Fruit fly (Drosophila melanogaster) whole organism, adult: ENCODE measurements around the gene CG3618.

Experiments used
- CG11617 ChIP-seq: fragments of 200-800 bp; sonication (Bioruptor generic); optimal IDR thresholded peaks from 2 replicates; lab custom pipeline; 2017; ENCODE audit warnings: mild to moderate bottlenecking, missing biosample characterization, missing genetic modification reagents, missing genetic modification characterization
- CG12768 ChIP-seq: fragments of 200-800 bp; sonication (Bioruptor generic); optimal IDR thresholded peaks from 2 replicates; lab custom pipeline; 2017; ENCODE audit warnings: missing biosample characterization, missing genetic modification characterization, mild to moderate bottlenecking, moderate library complexity, missing genetic modification reagents
- CG14711 ChIP-seq: fragments of 200-800 bp; sonication (Bioruptor generic); optimal IDR thresholded peaks from 2 replicates; lab custom pipeline; 2018; ENCODE audit warnings: missing biosample characterization, mild to moderate bottlenecking, missing genetic modification characterization, moderate library complexity
- CG1620 ChIP-seq: fragments of 200-800 bp; sonication (Bioruptor generic); optimal IDR thresholded peaks from 2 replicates; lab custom pipeline; 2016; ENCODE audit warnings: missing biosample characterization, missing genetic modification characterization
- CG33017 ChIP-seq: fragments of 200-800 bp; sonication (Bioruptor generic); optimal IDR thresholded peaks from 2 replicates; lab custom pipeline; 2018; ENCODE audit warnings: missing biosample characterization, mild to moderate bottlenecking, missing genetic modification characterization, moderate library complexity
- CG5204 ChIP-seq: fragments of 200-800 bp; sonication (Bioruptor generic); optimal IDR thresholded peaks from 2 replicates; lab custom pipeline; 2016; ENCODE audit warnings: missing biosample characterization, missing genetic modification characterization
- CG7045 ChIP-seq: fragments of 200-800 bp; sonication (Bioruptor generic); optimal IDR thresholded peaks from 2 replicates; lab custom pipeline; 2017; ENCODE audit warnings: missing biosample characterization, mild to moderate bottlenecking, missing genetic modification characterization
- CG7101 ChIP-seq: fragments of 200-800 bp; sonication (Bioruptor generic); optimal IDR thresholded peaks from 2 replicates; lab custom pipeline; 2018; ENCODE audit warnings: missing biosample characterization, mild to moderate bottlenecking, missing genetic modification characterization, moderate library complexity
- Clk ChIP-seq: fragments of 200-800 bp; sonication (Bioruptor generic); optimal IDR thresholded peaks from 2 replicates; lab custom pipeline; 2017; ENCODE audit warnings: missing biosample characterization, missing genetic modification characterization
- Crg-1 ChIP-seq: fragments of 200-800 bp; sonication (Bioruptor generic); optimal IDR thresholded peaks from 2 replicates; lab custom pipeline; 2016; ENCODE audit warnings: missing biosample characterization, missing genetic modification characterization
- Hr96 ChIP-seq: fragments of 200-800 bp; sonication (Bioruptor generic); optimal IDR thresholded peaks from 2 replicates; lab custom pipeline; 2016; ENCODE audit warnings: missing biosample characterization, missing genetic modification characterization
- Mnt ChIP-seq: fragments of 200-800 bp; sonication (Bioruptor generic); optimal IDR thresholded peaks from 2 replicates; lab custom pipeline; 2016; ENCODE audit warnings: missing biosample characterization, mild to moderate bottlenecking, missing genetic modification characterization
- bab1 ChIP-seq: fragments of 200-800 bp; sonication (Bioruptor generic); optimal IDR thresholded peaks from 3 replicates; lab custom pipeline; 2019; ENCODE audit warnings: missing biosample characterization, mild to moderate bottlenecking, missing genetic modification characterization, moderate library complexity
- cic ChIP-seq: fragments of 200-800 bp; sonication (Bioruptor generic); optimal IDR thresholded peaks from 2 replicates; lab custom pipeline; 2017; ENCODE audit warnings: missing biosample characterization, mild to moderate bottlenecking, missing genetic modification characterization, moderate library complexity
- cnc ChIP-seq, 2 experiments: fragments of >200 bp; optimal IDR thresholded peaks; 2 replicates each; lab custom pipeline; 2017
- kay ChIP-seq: fragments of 200-800 bp; sonication (Bioruptor generic); peaks from one replicate; lab custom pipeline; 2016; ENCODE audit warnings: missing biosample characterization, missing genetic modification characterization, borderline replicate concordance
- ovo ChIP-seq: fragments of 200-800 bp; sonication (Bioruptor generic); optimal IDR thresholded peaks from 2 replicates; lab custom pipeline; 2016; ENCODE audit warnings: missing biosample characterization, missing genetic modification characterization
- pad ChIP-seq: fragments of 200-800 bp; sonication (Bioruptor generic); optimal IDR thresholded peaks from 3 replicates; lab custom pipeline; 2017; ENCODE audit warnings: missing biosample characterization, missing genetic modification characterization, mild to moderate bottlenecking, moderate library complexity, missing genetic modification reagents
- tj ChIP-seq: fragments of 200-800 bp; sonication (Bioruptor generic); optimal IDR thresholded peaks from 3 replicates; lab custom pipeline; 2017; ENCODE audit warnings: missing biosample characterization, mild to moderate bottlenecking, missing genetic modification characterization, moderate library complexity
- toe ChIP-seq: fragments of 200-800 bp; sonication (Bioruptor generic); optimal IDR thresholded peaks from 2 replicates; lab custom pipeline; 2016; ENCODE audit warnings: missing biosample characterization, missing genetic modification characterization

The CG3618 gene

DNA sequence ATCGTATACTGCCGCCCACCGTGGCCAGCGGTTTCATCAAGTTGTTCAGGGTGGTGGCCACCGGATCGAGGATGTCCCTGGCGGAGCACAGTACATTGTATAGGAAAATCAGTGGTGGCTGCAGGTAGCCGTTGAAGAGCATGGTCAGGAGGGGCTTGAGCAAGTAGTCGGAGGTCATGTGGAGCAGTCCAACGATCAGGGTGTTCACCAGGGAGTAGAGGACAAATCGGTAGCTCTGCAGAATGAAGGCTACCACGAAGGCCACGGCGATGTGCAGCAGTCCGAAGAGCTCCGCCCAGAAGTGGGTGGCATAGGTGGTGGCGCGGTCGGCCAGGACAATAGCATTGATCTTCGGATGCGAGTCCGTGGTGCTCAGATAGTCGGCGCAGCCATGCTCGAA lies 18.5 kb downstream of the CG3618 start:
- no peak for TF ChIP-seq ovo (GFP tag; lab: Kevin White, UChicago)
- TF ChIP-seq CG7045 (GFP tag; lab: Kevin White, UChicago), result no peak
- TF ChIP-seq Clk (GFP tag; lab: Kevin White, UChicago), result no peak
- no peak for TF ChIP-seq Mnt (GFP tag; lab: Kevin White, UChicago)
- no peak for TF ChIP-seq cic (GFP tag; lab: Kevin White, UChicago)
- no peak for TF ChIP-seq CG14711 (tag; lab: Kevin White, UChicago)
- no peak for TF ChIP-seq pad (GFP tag; lab: Kevin White, UChicago)
- TF ChIP-seq CG11617, result no peak

DNA sequence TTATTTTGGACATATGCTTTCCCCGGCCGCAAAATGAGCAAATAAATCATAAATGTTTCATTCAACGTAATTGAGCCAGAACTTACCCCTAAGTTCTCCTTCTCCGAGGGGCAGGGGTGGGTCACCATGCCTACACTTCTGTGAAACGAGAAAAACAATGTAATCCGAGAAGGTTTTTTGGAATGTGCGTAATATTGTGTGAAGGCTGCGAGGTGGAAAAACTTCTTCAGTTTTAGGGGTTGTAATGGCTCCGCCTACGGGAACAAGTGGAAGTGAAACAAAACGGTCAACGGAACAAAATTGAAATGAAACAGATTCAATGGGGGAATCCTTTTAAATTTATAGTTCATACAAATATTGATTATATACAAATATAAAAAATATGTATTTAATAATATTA lies 19.1 kb downstream of the CG3618 start:
- TF ChIP-seq CG1620 (GFP tag; lab: Kevin White, UChicago) (no peak), Mnt (GFP tag; lab: Kevin White, UChicago) (no peak), CG5204 (GFP tag; lab: Kevin White, UChicago) (no peak), pad (GFP tag; lab: Kevin White, UChicago) (no peak), CG11617 (no peak), toe (GFP tag; lab: Kevin White, UChicago) (no peak), CG14711 (tag; lab: Kevin White, UChicago) (no peak), cic (GFP tag; lab: Kevin White, UChicago) (no peak), bab1 (GFP tag; lab: Kevin White, UChicago) (no peak), kay (GFP tag; lab: Kevin White, UChicago) (no peak), CG12768 (GFP tag; lab: Kevin White, UChicago) (no peak), Clk (GFP tag; lab: Kevin White, UChicago) (no peak), tj (GFP tag; lab: Kevin White, UChicago) (no peak)

dm6 chr3L:20792693-20793092 lies 23.2 kb downstream of the CG3618 start, which contains the start of gene Six4:
Six4 (minus strand) TSS chr3L:20792777.
- TF ChIP-seq CG7101 (tag; lab: Kevin White, UChicago), result peak; percentile 10
- TF ChIP-seq ovo (GFP tag; lab: Kevin White, UChicago), result peak; percentile 13
- TF ChIP-seq CG11617, result peak; percentile 41
- no peak for TF ChIP-seq cic (GFP tag; lab: Kevin White, UChicago)
- TF ChIP-seq pad (GFP tag; lab: Kevin White, UChicago), result peak; percentile 34
- peak; percentile 20 for TF ChIP-seq Crg-1 (GFP tag; lab: Kevin White, UChicago)
- peak; percentile 29 for TF ChIP-seq Hr96 (GFP tag; lab: Kevin White, UChicago)
- TF ChIP-seq tj (GFP tag; lab: Kevin White, UChicago), result peak; percentile 62
- no peak for TF ChIP-seq kay (GFP tag; lab: Kevin White, UChicago)
- TF ChIP-seq CG5204 (GFP tag; lab: Kevin White, UChicago), result no peak
- TF ChIP-seq Clk (GFP tag; lab: Kevin White, UChicago), result no peak
- TF ChIP-seq CG14711 (tag; lab: Kevin White, UChicago), result no peak
- no peak for TF ChIP-seq toe (GFP tag; lab: Kevin White, UChicago)
- peak; percentile 43 for TF ChIP-seq bab1 (GFP tag; lab: Kevin White, UChicago)
- no peak for TF ChIP-seq CG1620 (GFP tag; lab: Kevin White, UChicago)
- TF ChIP-seq CG12768 (GFP tag; lab: Kevin White, UChicago), result no peak
- no peak for TF ChIP-seq cnc (optimal IDR thresholded peaks at IDR 0.05; lab: Kevin White, UChicago)
- TF ChIP-seq CG7045 (GFP tag; lab: Kevin White, UChicago), result no peak
- no peak for TF ChIP-seq CG33017
- TF ChIP-seq Mnt (GFP tag; lab: Kevin White, UChicago), result peak; percentile 22

- TF ChIP-seq bab1 (GFP tag; lab: Kevin White, UChicago), result no peak
- TF ChIP-seq CG14711 (tag; lab: Kevin White, UChicago), result no peak
- no peak for TF ChIP-seq tj (GFP tag; lab: Kevin White, UChicago)
- TF ChIP-seq ovo (GFP tag; lab: Kevin White, UChicago), result no peak
- TF ChIP-seq CG7045 (GFP tag; lab: Kevin White, UChicago), result no peak
- TF ChIP-seq Crg-1 (GFP tag; lab: Kevin White, UChicago), result no peak
- no peak for TF ChIP-seq CG1620 (GFP tag; lab: Kevin White, UChicago)
- no peak for TF ChIP-seq cic (GFP tag; lab: Kevin White, UChicago)
These were observed 26.6 kb downstream of the CG3618 start for dm6 chr3L:20789299-20789698.

- TF ChIP-seq ovo (GFP tag; lab: Kevin White, UChicago) (no peak), kay (GFP tag; lab: Kevin White, UChicago) (no peak), toe (GFP tag; lab: Kevin White, UChicago) (no peak), CG7101 (tag; lab: Kevin White, UChicago) (no peak), CG1620 (GFP tag; lab: Kevin White, UChicago) (no peak), CG14711 (tag; lab: Kevin White, UChicago) (no peak), bab1 (GFP tag; lab: Kevin White, UChicago) (peak; percentile 34), Clk (GFP tag; lab: Kevin White, UChicago) (no peak)
These were observed 28.0 kb downstream of the CG3618 start, which contains the start of gene CG11396 for dm6 chr3L:20787835-20788380. CG11396 (minus strand) TSS chr3L:20788137.

dm6 chr3L:20785742-20786427 lies 30.0 kb downstream of the CG3618 start, which contains the start of gene Pcif1:
Pcif1 (minus strand) TSS chr3L:20786197.
- TF ChIP-seq CG33017 (no peak), CG7101 (tag; lab: Kevin White, UChicago) (peak; percentile 34), toe (GFP tag; lab: Kevin White, UChicago) (peak; percentile 17), CG12768 (GFP tag; lab: Kevin White, UChicago) (no peak), Crg-1 (GFP tag; lab: Kevin White, UChicago) (peak; percentile 42), CG1620 (GFP tag; lab: Kevin White, UChicago) (peak; percentile 11), bab1 (GFP tag; lab: Kevin White, UChicago) (peak; percentile 53)
